Fruit fly (Drosophila melanogaster) whole organism, embryonic: ENCODE data around the gene Sf3b3.

ENCODE experiments used
- Aef1 ChIP-seq: fragments of 200-800 bp; sonication (Bioruptor generic); IDR thresholded peaks from 3 replicates; pipeline ENCODE4 v1.3.6; 2022; ENCODE audit warnings: missing biosample characterization, missing genetic modification characterization
- CG10565 ChIP-seq: fragments of 200-800 bp; sonication (Bioruptor generic); optimal IDR thresholded peaks from 3 replicates; lab custom pipeline; 2016; ENCODE audit warnings: missing biosample characterization, mild to moderate bottlenecking, missing genetic modification characterization
- CG12391 ChIP-seq: fragments of 200-800 bp; sonication (Bioruptor generic); optimal IDR thresholded peaks from 3 replicates; lab custom pipeline; 2018; ENCODE audit warnings: missing biosample characterization, mild to moderate bottlenecking, missing genetic modification characterization, moderate library complexity
- CG14014 ChIP-seq: fragments of 200-800 bp; sonication (Bioruptor generic); IDR thresholded peaks from 2 replicates; pipeline ENCODE4 v1.3.6; 2022; ENCODE audit warnings: missing biosample characterization, missing genetic modification characterization
- CG16815 ChIP-seq: fragments of 200-800 bp; sonication (Bioruptor generic); optimal IDR thresholded peaks from 3 replicates; lab custom pipeline; 2017; ENCODE audit warnings: missing biosample characterization, mild to moderate bottlenecking, missing genetic modification characterization
- CG2129 ChIP-seq: fragments of 200-800 bp; sonication (Bioruptor generic); IDR thresholded peaks from 2 replicates; pipeline ENCODE4 v1.3.6; 2022; ENCODE audit warnings: missing biosample characterization, missing genetic modification characterization; ENCODE audit not compliant: partially characterized antibody
- CG2202 ChIP-seq: fragments of 200-800 bp; sonication (Bioruptor generic); optimal IDR thresholded peaks from 2 replicates; lab custom pipeline; 2018; ENCODE audit warnings: missing biosample characterization, mild to moderate bottlenecking, missing genetic modification characterization
- CG2889 ChIP-seq: fragments of 200-800 bp; sonication (Bioruptor generic); IDR thresholded peaks from 3 replicates; pipeline ENCODE4 v1.3.6; 2022; ENCODE audit warnings: missing biosample characterization, missing genetic modification characterization
- CG32772 ChIP-seq: fragments of 200-800 bp; sonication (Bioruptor generic); IDR thresholded peaks from 2 replicates; pipeline ENCODE4 v1.3.6; 2022; ENCODE audit warnings: missing biosample characterization, missing genetic modification characterization
- CG34422 ChIP-seq: fragments of 200-800 bp; sonication (Bioruptor generic); IDR thresholded peaks from 3 replicates; pipeline ENCODE4 v1.3.6; 2022; ENCODE audit warnings: missing biosample characterization, missing genetic modification characterization
- CG3726 ChIP-seq: fragments of 200-800 bp; sonication (Bioruptor generic); IDR thresholded peaks from 3 replicates; pipeline ENCODE4, ENCODE4 v1.3.6; 2022; ENCODE audit warnings: missing biosample characterization, missing genetic modification characterization
- CG42726 ChIP-seq: fragments of 200-800 bp; sonication (Bioruptor generic); IDR thresholded peaks from 2 replicates; pipeline ENCODE4 v1.3.6; 2022; ENCODE audit warnings: missing biosample characterization, missing genetic modification characterization; ENCODE audit not compliant: partially characterized antibody
- CG6813 ChIP-seq: fragments of 200-800 bp; sonication (Bioruptor generic); optimal IDR thresholded peaks from 2 replicates; lab custom pipeline; 2017; ENCODE audit warnings: missing biosample characterization, missing genetic modification characterization, mild to moderate bottlenecking, moderate library complexity, missing genetic modification reagents
- CG8944 ChIP-seq: fragments of 200-800 bp; sonication (Bioruptor generic); optimal IDR thresholded peaks from 3 replicates; lab custom pipeline; 2016; ENCODE audit warnings: missing biosample characterization, missing genetic modification characterization
- CG9215 ChIP-seq: fragments of 200-800 bp; sonication (Bioruptor generic); IDR thresholded peaks from 2 replicates; pipeline ENCODE4 v1.3.6; 2022; ENCODE audit warnings: missing biosample characterization, missing genetic modification characterization
- CG9437 ChIP-seq: fragments of 200-800 bp; sonication (Bioruptor generic); optimal IDR thresholded peaks from 2 replicates; lab custom pipeline; 2018; ENCODE audit warnings: missing biosample characterization, mild to moderate bottlenecking, missing genetic modification characterization
- ERR ChIP-seq: fragments of 200-800 bp; sonication (Bioruptor generic); optimal IDR thresholded peaks from 2 replicates; lab custom pipeline; 2016; ENCODE audit warnings: missing biosample characterization, missing genetic modification characterization
- Ets65A ChIP-seq: fragments of 200-800 bp; sonication (Bioruptor generic); peaks from one replicate; lab custom pipeline; 2016; ENCODE audit warnings: missing biosample characterization, missing genetic modification characterization
- Hr39 ChIP-seq: fragments of >200 bp; optimal IDR thresholded peaks from 2 replicates; lab custom pipeline; 2017
- Lhr ChIP-seq: fragments of 200-800 bp; sonication (Bioruptor generic); optimal IDR thresholded peaks from 3 replicates; lab custom pipeline; 2017; ENCODE audit warnings: mild to moderate bottlenecking, missing biosample characterization, missing genetic modification reagents, missing genetic modification characterization
- Meics ChIP-seq: fragments of 200-800 bp; sonication (Bioruptor generic); optimal IDR thresholded peaks from 2 replicates; lab custom pipeline; 2017; ENCODE audit warnings: missing biosample characterization, mild to moderate bottlenecking, missing genetic modification characterization
- NFAT ChIP-seq: fragments of 200-800 bp; sonication (Bioruptor generic); IDR thresholded peaks from 2 replicates; pipeline ENCODE4 v1.3.6; 2022; ENCODE audit warnings: missing biosample characterization, missing genetic modification characterization
- Rx ChIP-seq: fragments of 200-800 bp; sonication (Bioruptor generic); IDR thresholded peaks from 2 replicates; pipeline ENCODE4 v1.3.6; 2022; ENCODE audit warnings: missing biosample characterization, missing genetic modification characterization
- TFAM ChIP-seq: fragments of 200-800 bp; sonication (Bioruptor generic); optimal IDR thresholded peaks from 2 replicates; lab custom pipeline; 2017; ENCODE audit warnings: missing biosample characterization, missing genetic modification characterization, inconsistent platforms
- Xbp1 ChIP-seq: fragments of 200-800 bp; sonication (Bioruptor generic); optimal IDR thresholded peaks from 3 replicates; lab custom pipeline; 2016; ENCODE audit warnings: missing biosample characterization, mild to moderate bottlenecking, missing genetic modification characterization
- al ChIP-seq: fragments of 200-800 bp; sonication (Bioruptor generic); IDR thresholded peaks from 2 replicates; pipeline ENCODE4 v1.3.6; 2022; ENCODE audit warnings: missing biosample characterization, missing genetic modification characterization
- ash1 ChIP-seq: fragments of 200-800 bp; sonication (Bioruptor generic); optimal IDR thresholded peaks from 2 replicates; lab custom pipeline; 2018; ENCODE audit warnings: missing biosample characterization, mild to moderate bottlenecking, missing genetic modification characterization
- bab2 ChIP-seq: fragments of 200-800 bp; sonication (Bioruptor generic); optimal IDR thresholded peaks from 2 replicates; lab custom pipeline; 2016; ENCODE audit warnings: missing biosample characterization, missing genetic modification characterization
- dimm ChIP-seq: fragments of 200-800 bp; sonication (Bioruptor generic); IDR thresholded peaks from 2 replicates; pipeline ENCODE4 v1.3.6; 2022; ENCODE audit warnings: missing biosample characterization, missing genetic modification characterization
- dmrt11E ChIP-seq: fragments of 200-800 bp; sonication (Bioruptor generic); optimal IDR thresholded peaks from 3 replicates; lab custom pipeline; 2018; ENCODE audit warnings: missing biosample characterization, mild to moderate bottlenecking, missing genetic modification characterization, moderate library complexity
- ewg ChIP-seq: fragments of 200-800 bp; sonication (Bioruptor generic); optimal IDR thresholded peaks from 3 replicates; lab custom pipeline; 2017; ENCODE audit warnings: mild to moderate bottlenecking, missing biosample characterization, missing genetic modification reagents, missing genetic modification characterization
- fru ChIP-seq: fragments of >200 bp; optimal IDR thresholded peaks from 2 replicates; lab custom pipeline; 2017
- gce ChIP-seq: fragments of 200-800 bp; sonication (Bioruptor generic); IDR thresholded peaks from 3 replicates; pipeline ENCODE4 v1.3.6; 2022; ENCODE audit warnings: missing biosample characterization, missing genetic modification characterization
- gro ChIP-seq: fragments of 200-800 bp; sonication (Bioruptor generic); optimal IDR thresholded peaks from 2 replicates; lab custom pipeline; 2016; ENCODE audit warnings: missing biosample characterization, missing genetic modification characterization
- hbn ChIP-seq: fragments of 200-800 bp; sonication (Bioruptor generic); IDR thresholded peaks from 2 replicates; pipeline ENCODE4 v1.3.6; 2022; ENCODE audit warnings: missing biosample characterization, missing genetic modification characterization; ENCODE audit not compliant: partially characterized antibody
- hkb ChIP-seq, 2 experiments: fragments of 200-800 bp in 1 of 2; fragments of >200 bp in 1 of 2; sonication (Bioruptor generic) in 1 of 2; IDR thresholded peaks in 1 of 2; optimal IDR thresholded peaks in 1 of 2; 2 replicates each; pipeline versions ENCODE4 v1.3.6 to Lab custom; 2017 to 2022; ENCODE audit warnings: missing biosample characterization in 1 of 2, missing genetic modification characterization in 1 of 2
- jing ChIP-seq: fragments of 200-800 bp; sonication (Bioruptor generic); optimal IDR thresholded peaks from 2 replicates; lab custom pipeline; 2018; ENCODE audit warnings: missing biosample characterization, mild to moderate bottlenecking, missing genetic modification characterization
- klu ChIP-seq: fragments of 200-800 bp; sonication (Bioruptor generic); IDR thresholded peaks from 2 replicates; pipeline ENCODE4 v1.3.6; 2022; ENCODE audit warnings: missing biosample characterization, missing genetic modification characterization
- lbe ChIP-seq: fragments of 200-800 bp; sonication (Bioruptor generic); optimal IDR thresholded peaks from 2 replicates; lab custom pipeline; 2016; ENCODE audit warnings: missing biosample characterization, mild to moderate bottlenecking, missing genetic modification characterization
- lola ChIP-seq, 3 experiments: fragments of >200 bp in 2 of 3; fragments of 200-800 bp in 1 of 3; sonication (Bioruptor generic) in 1 of 3; optimal IDR thresholded peaks; 2 replicates each; lab custom pipeline; 2017 to 2019; ENCODE audit warnings: missing biosample characterization in 3 of 3, missing genetic modification characterization in 3 of 3, mild to moderate bottlenecking in 1 of 3, moderate library complexity in 1 of 3
- onecut ChIP-seq: fragments of 200-800 bp; sonication (Bioruptor generic); IDR thresholded peaks from 2 replicates; pipeline ENCODE4 v1.3.6; 2022; ENCODE audit warnings: missing biosample characterization, missing genetic modification characterization
- p53 ChIP-seq: fragments of 200-800 bp; sonication (Bioruptor generic); optimal IDR thresholded peaks from 2 replicates; lab custom pipeline; 2016; ENCODE audit warnings: missing biosample characterization, missing genetic modification characterization
- phol ChIP-seq: fragments of 200-800 bp; sonication (Bioruptor generic); optimal IDR thresholded peaks from 3 replicates; lab custom pipeline; 2018; ENCODE audit warnings: missing biosample characterization, mild to moderate bottlenecking, missing genetic modification characterization, moderate library complexity
- sd ChIP-seq: fragments of 200-800 bp; sonication (Bioruptor generic); optimal IDR thresholded peaks from 3 replicates; lab custom pipeline; 2018; ENCODE audit warnings: missing biosample characterization, mild to moderate bottlenecking, missing genetic modification characterization, moderate library complexity
- slbo ChIP-seq: fragments of 200-800 bp; sonication (Bioruptor generic); IDR thresholded peaks from 2 replicates; pipeline ENCODE4 v1.3.6; 2022; ENCODE audit warnings: missing biosample characterization, missing genetic modification characterization
- sna ChIP-seq: fragments of 200-800 bp; sonication (Bioruptor generic); IDR thresholded peaks from 2 replicates; pipeline ENCODE4 v1.3.6; 2022; ENCODE audit warnings: missing biosample characterization, missing genetic modification characterization; ENCODE audit not compliant: partially characterized antibody
- ssp ChIP-seq: fragments of 200-800 bp; sonication (Bioruptor generic); IDR thresholded peaks from 2 replicates; pipeline ENCODE4 v1.3.6; 2022; ENCODE audit warnings: missing biosample characterization, missing genetic modification characterization
- unpg ChIP-seq: fragments of 200-800 bp; sonication (Bioruptor generic); optimal IDR thresholded peaks from 3 replicates; lab custom pipeline; 2018; ENCODE audit warnings: missing biosample characterization, mild to moderate bottlenecking, missing genetic modification characterization, moderate library complexity
- usp ChIP-seq: fragments of >200 bp; optimal IDR thresholded peaks from 2 replicates; lab custom pipeline; 2017; ENCODE audit warnings: missing biosample characterization, missing genetic modification characterization
- vfl ChIP-seq: fragments of 200-800 bp; sonication (Bioruptor generic); optimal IDR thresholded peaks from 2 replicates; lab custom pipeline; 2016; ENCODE audit warnings: missing biosample characterization, missing genetic modification characterization
- zf30C ChIP-seq: fragments of 200-800 bp; sonication (Bioruptor generic); optimal IDR thresholded peaks from 3 replicates; lab custom pipeline; 2018; ENCODE audit warnings: missing biosample characterization, mild to moderate bottlenecking, missing genetic modification characterization

Gene Sf3b3

DNA sequence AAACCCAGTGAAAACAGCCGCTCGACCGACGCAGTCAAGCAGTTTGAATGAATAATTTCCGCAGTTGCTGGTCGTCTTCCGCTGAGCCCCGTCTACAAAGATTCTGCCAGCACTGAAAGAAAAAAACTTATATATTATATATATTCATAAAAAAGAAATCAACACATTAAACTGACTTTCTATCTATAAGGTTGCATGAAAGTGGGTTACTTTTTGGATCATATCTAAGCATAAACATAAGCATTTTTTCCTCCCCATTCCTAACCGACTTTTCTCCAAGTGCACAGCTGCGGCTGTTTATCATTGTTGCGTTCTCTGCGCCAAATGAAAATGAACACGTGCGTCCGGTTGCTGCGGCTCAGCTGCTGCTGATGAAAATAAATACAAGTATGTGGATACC, 12.9 kb downstream of the Sf3b3 start (continued):
- TF ChIP-seq Lhr (peak; percentile 24), Aef1 (peak; percentile 71), vfl (GFP tag; lab: Kevin White, UChicago) (no peak), dimm (GFP tag; lab: Robert Waterston, UW) (peak; percentile 51; the same call in 1 of the 2 replicates), CG2202 (tag; lab: Kevin White, UChicago) (peak; percentile 29), sna (GFP tag; lab: Robert Waterston, UW) (no peak), CG42726 (GFP tag; lab: Robert Waterston, UW) (no peak), al (peak; percentile 38), slbo (GFP tag; lab: Robert Waterston, UW) (peak; percentile 68), klu (GFP tag; lab: Robert Waterston, UW) (no peak), dmrt11E (peak; percentile 45), lbe (GFP tag; lab: Kevin White, UChicago) (peak; percentile 68), jing (GFP tag; lab: Kevin White, UChicago) (peak; percentile 20), TFAM (GFP tag; lab: Kevin White, UChicago) (no peak), Rx (GFP tag; lab: Robert Waterston, UW) (peak; percentile 63), CG2129 (GFP tag; lab: Robert Waterston, UW) (no peak), hkb (optimal IDR thresholded peaks at IDR 0.05; lab: Kevin White, UChicago) (no peak), hkb (GFP tag; IDR thresholded peaks at IDR 0.05; lab: Robert Waterston, UW) (peak; percentile 89), sd (tag; lab: Kevin White, UChicago) (peak; percentile 5), bab2 (GFP tag; lab: Kevin White, UChicago) (peak; percentile 24), hbn (GFP tag; lab: Robert Waterston, UW) (no peak), CG12391 (tag; lab: Kevin White, UChicago) (peak; percentile 71), CG8944 (GFP tag; lab: Kevin White, UChicago) (peak; percentile 18), ssp (GFP tag; lab: Robert Waterston, UW) (peak; percentile 67), CG34422 (GFP tag; lab: Robert Waterston, UW) (peak; percentile 84), Meics (GFP tag; lab: Kevin White, UChicago) (peak; percentile 73), gce (GFP tag; lab: Robert Waterston, UW) (peak; percentile 73), ewg (peak; percentile 64), onecut (GFP tag; lab: Robert Waterston, UW) (peak; percentile 76), Hr39 (lab: Kevin White, UChicago) (no peak), ash1 (GFP tag; lab: Kevin White, UChicago) (no peak), lola (GFP tag; optimal IDR thresholded peaks at IDR 0.05; lab: Kevin White, UChicago) (peak in 1 of 3 experiments; percentile 29), CG10565 (no peak), CG2889 (GFP tag; lab: Robert Waterston, UW) (0 out of 3 replicates have a peak, but pooled peaks have one; percentile 55), Ets65A (GFP tag; lab: Kevin White, UChicago) (no peak), ERR (GFP tag; lab: Kevin White, UChicago) (no peak), CG9215 (peak; percentile 53), unpg (GFP tag; lab: Kevin White, UChicago) (peak; percentile 79), gro (peak; percentile 7), CG16815 (peak; percentile 26), phol (peak; percentile 78), p53 (GFP tag; lab: Kevin White, UChicago) (no peak), zf30C (GFP tag; lab: Kevin White, UChicago) (peak; percentile 28), CG32772 (peak; percentile 75), CG3726 (GFP tag; lab: Robert Waterston, UW) (peak; percentile 57; the same call in 1 of the 3 replicates), CG6813 (GFP tag; lab: Kevin White, UChicago) (peak; percentile 66), fru (lab: Kevin White, UChicago) (no peak), CG9437 (GFP tag; lab: Kevin White, UChicago) (peak; percentile 54), Xbp1 (GFP tag; lab: Kevin White, UChicago) (peak; percentile 74), NFAT (GFP tag; lab: Robert Waterston, UW) (0 out of 2 replicates have a peak, but pooled peaks have one; percentile 32), usp (no peak), CG14014 (GFP tag; lab: Robert Waterston, UW) (peak; percentile 78)
